Fruit fly (Drosophila melanogaster): Measurements from ENCODE around the gene CG7365.

CG7365 gene

dm6 chr3L:20127281-20127680, at the start of gene CG7365:
TSS of gene CG7365 (minus strand) at chr3L:20127381.
- TF ChIP-seq CG8478 (optimal IDR thresholded peaks at IDR 0.05) = no peak
- no peak for TF ChIP-seq CTCF (optimal IDR thresholded peaks at IDR 0.05)

dm6 chr3L:20168152-20168551, 41.0 kb upstream of the CG7365 start:
- TF ChIP-seq CG8478 (optimal IDR thresholded peaks at IDR 0.05) (no peak), CTCF (optimal IDR thresholded peaks at IDR 0.05) (no peak)

- no peak for TF ChIP-seq CG8478 (optimal IDR thresholded peaks at IDR 0.05)
- TF ChIP-seq CTCF (optimal IDR thresholded peaks at IDR 0.05) = no peak
Measured at dm6 chr3L:20140589-20141207, 13.5 kb upstream of the CG7365 start, which contains the start of gene CG7328. TSS of gene CG7328 (minus strand) at chr3L:20140607.

- no peak for TF ChIP-seq CG8478 (optimal IDR thresholded peaks at IDR 0.05)
- peak; percentile 78 to 79 for TF ChIP-seq CTCF (optimal IDR thresholded peaks at IDR 0.05)
Measured at dm6 chr3L:20138327-20138726, 11.1 kb upstream of the CG7365 start.

dm6 chr3L:20133168-20133567, 6.0 kb upstream of the CG7365 start, which contains the start of gene CG7335:
TSS of gene CG7335 (minus strand) at chr3L:20133268.
- TF ChIP-seq CTCF (optimal IDR thresholded peaks at IDR 0.05) (no peak), CG8478 (optimal IDR thresholded peaks at IDR 0.05) (no peak)

dm6 chr3L:20131643-20132042, 4.5 kb upstream of the CG7365 start, which contains the start of gene obst-J:
TSS of gene obst-J (minus strand) at chr3L:20131743.
- TF ChIP-seq CG8478 (optimal IDR thresholded peaks at IDR 0.05) = no peak

dm6 chr3L:20129032-20129431, 1.9 kb upstream of the CG7365 start, which contains the start of gene gig:
TSS of gene gig (plus strand) at chr3L:20129181.
- TF ChIP-seq CG8478 (optimal IDR thresholded peaks at IDR 0.05) = no peak
- TF ChIP-seq CTCF (optimal IDR thresholded peaks at IDR 0.05) = no peak

- TF ChIP-seq CTCF (optimal IDR thresholded peaks at IDR 0.05) = no peak
- no peak for TF ChIP-seq CG8478 (optimal IDR thresholded peaks at IDR 0.05)
Measured at dm6 chr3L:20126106-20126505, 1.1 kb downstream of the CG7365 start.

dm6 chr3L:20123038-20123437, 4.1 kb downstream of the CG7365 start:
- TF ChIP-seq CG8478 (optimal IDR thresholded peaks at IDR 0.05) (no peak), CTCF (optimal IDR thresholded peaks at IDR 0.05) (no peak)

dm6 chr3L:20112797-20113368, 14.3 kb downstream of the CG7365 start, which contains the start of gene CG14187:
TSS of gene CG14187 (minus strand) at chr3L:20112847.
- TF ChIP-seq CG8478 (optimal IDR thresholded peaks at IDR 0.05) (no peak), CTCF (optimal IDR thresholded peaks at IDR 0.05) (peak in 1 of 2 experiments; percentile 21)

dm6 chr3L:20111434-20111833, 15.7 kb downstream of the CG7365 start, which contains the start of gene Ir76b:
TSS of gene Ir76b (minus strand) at chr3L:20111534.
- TF ChIP-seq CTCF (optimal IDR thresholded peaks at IDR 0.05) = no peak
- no peak for TF ChIP-seq CG8478 (optimal IDR thresholded peaks at IDR 0.05)

- TF ChIP-seq CG8478 (optimal IDR thresholded peaks at IDR 0.05) = no peak
- TF ChIP-seq CTCF (optimal IDR thresholded peaks at IDR 0.05) = no peak
Measured at dm6 chr3L:20105794-20106193, 21.4 kb downstream of the CG7365 start, which contains the start of gene CG14185. TSS of gene CG14185 (plus strand) at chr3L:20106094.

- TF ChIP-seq CTCF (optimal IDR thresholded peaks at IDR 0.05) (no peak), CG8478 (optimal IDR thresholded peaks at IDR 0.05) (no peak)
Measured at dm6 chr3L:20104543-20105046, 22.6 kb downstream of the CG7365 start.

- TF ChIP-seq CG8478 (optimal IDR thresholded peaks at IDR 0.05) (no peak), CTCF (optimal IDR thresholded peaks at IDR 0.05) (peak; percentile 71 to 74)
Measured at dm6 chr3L:20103777-20104542, 23.2 kb downstream of the CG7365 start, which contains the start of gene CG14186. TSS of gene CG14186 (minus strand) at chr3L:20103827.

- TF ChIP-seq CG8478 (optimal IDR thresholded peaks at IDR 0.05) = no peak
- TF ChIP-seq CTCF (optimal IDR thresholded peaks at IDR 0.05) = peak; percentile 92 to 94
Measured at dm6 chr3L:20097312-20097711, 29.9 kb downstream of the CG7365 start.

All from S2 (cell line).